Worm (Caenorhabditis elegans) whole organism, L1 larva: ENCODE data around the gene ZC518.8.

Experiments
- C34B4.2 ChIP-seq: sonication (generic microtip); optimal IDR thresholded peaks from 2 replicates; lab custom pipeline; 2017; ENCODE audit warnings: mild to moderate bottlenecking, missing genetic modification characterization, missing compliant biosample characterization
- F16B12.6 ChIP-seq: fragments of 150-350 bp; optimal IDR thresholded peaks from 2 replicates; lab custom pipeline; 2014; ENCODE audit warnings: missing biosample characterization, missing genetic modification characterization
- ama-1 ChIP-seq: fragments of 150-350 bp; optimal IDR thresholded peaks from 2 replicates; lab custom pipeline; 2014
- blmp-1 ChIP-seq: fragments of 150-350 bp; optimal IDR thresholded peaks from 2 replicates; lab custom pipeline; 2014; ENCODE audit warnings: missing biosample characterization, missing genetic modification characterization
- ceh-8 ChIP-seq: fragments of 200-800 bp; sonication (Bioruptor generic); optimal IDR thresholded peaks from 2 replicates; lab custom pipeline; 2018; ENCODE audit warnings: mild to moderate bottlenecking, missing genetic modification characterization, moderate library complexity, missing compliant biosample characterization
- ceh-90 ChIP-seq: sonication (generic microtip); optimal IDR thresholded peaks from 2 replicates; lab custom pipeline; 2016; ENCODE audit warnings: missing genetic modification characterization, missing compliant biosample characterization
- dpl-1 ChIP-seq, 3 experiments: fragments of 150-350 bp in 2 of 3; sonication (generic microtip) in 1 of 3; optimal IDR thresholded peaks; 2 replicates each; lab custom pipeline; 2014 to 2017; ENCODE audit warnings: missing biosample characterization in 3 of 3, missing genetic modification characterization in 3 of 3, missing genetic modification reagents in 3 of 3
- efl-1 ChIP-seq, 4 experiments: fragments of 150-350 bp; optimal IDR thresholded peaks in 3 of 4; peaks in 1 of 4; 1 replicate in 1 of 4; 2 replicates in 3 of 4; lab custom pipeline; 2014; ENCODE audit warnings: missing biosample characterization in 2 of 4, missing genetic modification characterization in 2 of 4, missing genetic modification reagents in 2 of 4
- egl-27 ChIP-seq, 2 experiments: fragments of 150-350 bp in 1 of 2; sonication (generic microtip); optimal IDR thresholded peaks; 3 replicates each; lab custom pipeline; 2017 to 2018; ENCODE audit warnings: missing biosample characterization in 2 of 2, missing genetic modification characterization in 2 of 2, missing genetic modification reagents in 2 of 2
- elt-2 ChIP-seq: sonication (generic microtip); optimal IDR thresholded peaks from 2 replicates; lab custom pipeline; 2016; ENCODE audit warnings: missing genetic modification characterization, mild to moderate bottlenecking, inconsistent platforms, missing compliant biosample characterization, missing genetic modification reagents
- elt-3 ChIP-seq, 6 experiments: fragments of 150-350 bp in 1 of 6; sonication (generic microtip); optimal IDR thresholded peaks; 2 replicates each; lab custom pipeline; 2017 to 2018; ENCODE audit warnings: missing biosample characterization in 6 of 6, missing genetic modification characterization in 6 of 6, inconsistent platforms in 1 of 6
- ets-5 ChIP-seq: fragments of 200-800 bp; sonication (Bioruptor generic); IDR thresholded peaks from 2 replicates; pipeline ENCODE4 v1.3.6; 2022; ENCODE audit warnings: missing genetic modification characterization, missing compliant biosample characterization
- fkh-4 ChIP-seq: sonication (generic microtip); optimal IDR thresholded peaks from 2 replicates; lab custom pipeline; 2016; ENCODE audit warnings: missing compliant biosample characterization, missing genetic modification characterization, borderline replicate concordance
- fos-1 ChIP-seq: fragments of 150-350 bp; optimal IDR thresholded peaks from 2 replicates; lab custom pipeline; 2014; ENCODE audit warnings: missing biosample characterization, missing genetic modification characterization
- hlh-17 ChIP-seq: fragments of 200-800 bp; sonication (Bioruptor generic); optimal IDR thresholded peaks from 2 replicates; lab custom pipeline; 2018; ENCODE audit warnings: missing genetic modification characterization, mild to moderate bottlenecking, missing compliant biosample characterization, moderate library complexity, borderline replicate concordance
- hlh-4 ChIP-seq: sonication (generic microtip); optimal IDR thresholded peaks from 2 replicates; lab custom pipeline; 2016; ENCODE audit warnings: mild to moderate bottlenecking, missing genetic modification characterization, missing compliant biosample characterization
- lin-14 ChIP-seq: fragments of 200-800 bp; sonication (Bioruptor generic); optimal IDR thresholded peaks from 2 replicates; lab custom pipeline; 2018; ENCODE audit warnings: mild to moderate bottlenecking, missing genetic modification characterization, moderate library complexity, missing compliant biosample characterization
- lin-15B ChIP-seq: fragments of 150-350 bp; sonication (generic microtip); optimal IDR thresholded peaks from 3 replicates; lab custom pipeline; 2014; ENCODE audit warnings: missing biosample characterization, missing genetic modification characterization
- lin-35 ChIP-seq, 2 experiments: fragments of 150-350 bp; optimal IDR thresholded peaks; 2 replicates each; lab custom pipeline; 2014; ENCODE audit warnings: missing biosample characterization in 2 of 2, missing genetic modification characterization in 2 of 2, missing genetic modification reagents in 2 of 2
- lsy-2 ChIP-seq, 2 experiments: fragments of 150-350 bp; optimal IDR thresholded peaks; 2 replicates each; lab custom pipeline; 2014; ENCODE audit warnings: missing biosample characterization in 2 of 2, missing genetic modification characterization in 2 of 2
- mab-9 ChIP-seq: fragments of 200-800 bp; sonication (Bioruptor generic); IDR thresholded peaks from 2 replicates; pipeline ENCODE4 v1.3.6; 2022; ENCODE audit warnings: missing genetic modification reagents, missing genetic modification characterization, missing compliant biosample characterization
- mep-1 ChIP-seq: fragments of 150-350 bp; optimal IDR thresholded peaks from 2 replicates; lab custom pipeline; 2014; ENCODE audit warnings: missing biosample characterization, missing genetic modification characterization
- nhr-11 ChIP-seq: fragments of 150-350 bp; optimal IDR thresholded peaks from 2 replicates; lab custom pipeline; 2014; ENCODE audit warnings: missing biosample characterization, missing genetic modification characterization
- nhr-12 ChIP-seq: sonication (generic microtip); optimal IDR thresholded peaks from 2 replicates; lab custom pipeline; 2017; ENCODE audit warnings: missing biosample characterization, missing genetic modification characterization
- nhr-19 ChIP-seq: fragments of 200-800 bp; sonication (Bioruptor generic); conservative IDR thresholded peaks from 2 replicates; pipeline ENCODE4 v1.3.6; 2022; ENCODE audit warnings: missing genetic modification characterization, missing compliant biosample characterization
- nhr-20 ChIP-seq: sonication (generic microtip); optimal IDR thresholded peaks from 2 replicates; lab custom pipeline; 2016; ENCODE audit warnings: mild to moderate bottlenecking, missing genetic modification characterization, missing compliant biosample characterization
- nhr-237 ChIP-seq: fragments of 150-350 bp; optimal IDR thresholded peaks from 2 replicates; lab custom pipeline; 2014; ENCODE audit warnings: missing biosample characterization, missing genetic modification characterization
- nhr-47 ChIP-seq: sonication (generic microtip); optimal IDR thresholded peaks from 2 replicates; lab custom pipeline; 2016; ENCODE audit warnings: mild to moderate bottlenecking, missing genetic modification characterization, moderate library complexity, missing compliant biosample characterization
- nhr-71 ChIP-seq: sonication (generic microtip); optimal IDR thresholded peaks from 2 replicates; lab custom pipeline; 2016; ENCODE audit warnings: mild to moderate bottlenecking, missing genetic modification characterization, moderate library complexity, missing compliant biosample characterization
- nhr-76 ChIP-seq: sonication (generic microtip); optimal IDR thresholded peaks from 2 replicates; lab custom pipeline; 2017; ENCODE audit warnings: missing biosample characterization, missing genetic modification characterization
- nhr-84 ChIP-seq: sonication (generic microtip); optimal IDR thresholded peaks from 2 replicates; lab custom pipeline; 2017; ENCODE audit warnings: missing biosample characterization, missing genetic modification characterization
- nhr-90 ChIP-seq: sonication (generic microtip); optimal IDR thresholded peaks from 2 replicates; lab custom pipeline; 2016; ENCODE audit warnings: mild to moderate bottlenecking, missing genetic modification characterization, missing compliant biosample characterization; ENCODE audit not compliant: poor library complexity
- rnt-1 ChIP-seq: sonication (generic microtip); optimal IDR thresholded peaks from 2 replicates; lab custom pipeline; 2016; ENCODE audit warnings: mild to moderate bottlenecking, missing genetic modification characterization, moderate library complexity, missing compliant biosample characterization
- snu-23 ChIP-seq: sonication (generic microtip); optimal IDR thresholded peaks from 2 replicates; lab custom pipeline; 2016; ENCODE audit warnings: missing genetic modification characterization, missing compliant biosample characterization
- swsn-7 ChIP-seq: sonication (generic microtip); optimal IDR thresholded peaks from 2 replicates; lab custom pipeline; 2016; ENCODE audit warnings: missing genetic modification characterization, missing compliant biosample characterization
- tbx-2 ChIP-seq: sonication (generic microtip); optimal IDR thresholded peaks from 2 replicates; lab custom pipeline; 2016; ENCODE audit warnings: missing genetic modification characterization, missing compliant biosample characterization
- xbp-1 ChIP-seq: sonication (generic microtip); optimal IDR thresholded peaks from 2 replicates; lab custom pipeline; 2016; ENCODE audit warnings: missing genetic modification characterization, missing compliant biosample characterization
- zip-4 ChIP-seq: fragments of 200-800 bp; sonication (Bioruptor generic); optimal IDR thresholded peaks from 2 replicates; lab custom pipeline; 2018; ENCODE audit warnings: mild to moderate bottlenecking, missing genetic modification characterization, moderate library complexity, missing compliant biosample characterization
- ztf-11 ChIP-seq, 2 experiments: sonication (generic microtip); optimal IDR thresholded peaks; 2 replicates each; lab custom pipeline; 2016 to 2017; ENCODE audit warnings: missing genetic modification characterization in 2 of 2, missing biosample characterization in 1 of 2, missing compliant biosample characterization in 1 of 2
- ztf-4 ChIP-seq: fragments of 150-350 bp; optimal IDR thresholded peaks from 2 replicates; lab custom pipeline; 2014; ENCODE audit warnings: missing biosample characterization, missing genetic modification characterization

ZC518.8 gene

ce11 chrIV:12335248-12335647, 26.5 kb downstream of the ZC518.8 start (continued):
- no peak for TF ChIP-seq ceh-90 (tag; lab: Kevin White, UChicago)

ce11 chrIV:12334708-12335107, 27.0 kb downstream of the ZC518.8 start:
- TF ChIP-seq mab-9 (GFP tag; lab: Robert Waterston, UW), result no peak
- no peak for TF ChIP-seq ama-1
- TF ChIP-seq nhr-84 (tag; lab: Kevin White, UChicago), result no peak
- TF ChIP-seq efl-1 (optimal IDR thresholded peaks at IDR 0.05; lab: Kevin White, UChicago), result peak; percentile 73 to 81
- peak; percentile 84 to 98 for TF ChIP-seq efl-1 (GFP tag; optimal IDR thresholded peaks at IDR 0.05 in 1 of 2; lab: Kevin White, UChicago)
- TF ChIP-seq zip-4, result no peak
- no peak for TF ChIP-seq elt-3 (tag; optimal IDR thresholded peaks at IDR 0.05; lab: Kevin White, UChicago)
- peak; percentile 80 for TF ChIP-seq F16B12.6 (tag; lab: Kevin White, UChicago)
- TF ChIP-seq rnt-1 (tag; lab: Kevin White, UChicago), result peak; percentile 26
- TF ChIP-seq hlh-17 (GFP tag; lab: Kevin White, UChicago), result no peak
- peak; percentile 21 for TF ChIP-seq nhr-71 (tag; lab: Kevin White, UChicago)
- TF ChIP-seq nhr-90, result no peak
- peak; percentile 73 to 86 (median 85) for TF ChIP-seq dpl-1 (GFP tag; optimal IDR thresholded peaks at IDR 0.05; lab: Kevin White, UChicago)
- no peak for TF ChIP-seq snu-23 (GFP tag; lab: Kevin White, UChicago)
- no peak for TF ChIP-seq ceh-8 (GFP tag; lab: Kevin White, UChicago)
- TF ChIP-seq nhr-76, result no peak
- peak; percentile 25 to 43 for TF ChIP-seq lsy-2 (tag; optimal IDR thresholded peaks at IDR 0.05; lab: Kevin White, UChicago)
- no peak for TF ChIP-seq nhr-237 (tag; lab: Kevin White, UChicago)
- TF ChIP-seq ztf-11 (tag; optimal IDR thresholded peaks at IDR 0.05; lab: Kevin White, UChicago), result no peak
- TF ChIP-seq nhr-47 (tag; lab: Kevin White, UChicago), result peak; percentile 24
- no peak for TF ChIP-seq egl-27 (tag; optimal IDR thresholded peaks at IDR 0.05; lab: Kevin White, UChicago)
- peak; percentile 3 for TF ChIP-seq swsn-7 (tag; lab: Kevin White, UChicago)
- peak; percentile 19 for TF ChIP-seq mep-1 (tag; lab: Kevin White, UChicago)
- peak; percentile 74 to 82 for TF ChIP-seq lin-35 (GFP tag; optimal IDR thresholded peaks at IDR 0.05; lab: Kevin White, UChicago)
- no peak for TF ChIP-seq nhr-20 (tag; lab: Kevin White, UChicago)

DNA sequence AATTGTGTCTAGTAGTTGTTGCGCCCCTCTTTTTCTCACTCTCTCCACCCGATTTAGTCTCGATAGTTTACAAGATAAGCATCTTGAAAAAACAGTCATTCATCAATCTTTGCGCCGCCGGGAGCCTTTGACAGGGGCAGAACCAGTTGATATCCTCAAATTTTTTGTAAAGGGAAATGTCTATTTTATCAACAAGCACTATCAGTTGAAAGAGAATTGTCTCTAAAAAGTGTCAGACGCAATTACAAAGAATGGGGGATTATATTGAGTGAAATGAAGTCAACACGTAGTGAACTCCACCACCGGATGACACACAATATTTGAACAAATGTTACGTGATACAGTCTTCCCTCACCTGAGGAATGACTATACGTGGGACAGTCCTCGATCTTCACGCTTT, 27.6 kb downstream of the ZC518.8 start:
- TF ChIP-seq ets-5 (GFP tag; lab: Robert Waterston, UW) (no peak), lin-15B (tag; lab: Kevin White, UChicago) (no peak), nhr-12 (tag; lab: Kevin White, UChicago) (no peak), nhr-11 (tag; lab: Kevin White, UChicago) (no peak), fkh-4 (tag; lab: Kevin White, UChicago) (no peak), efl-1 (optimal IDR thresholded peaks at IDR 0.05; lab: Kevin White, UChicago) (no peak), efl-1 (GFP tag; optimal IDR thresholded peaks at IDR 0.05 in 1 of 2; lab: Kevin White, UChicago) (peak in 1 of 2 experiments; percentile 90), blmp-1 (tag; lab: Kevin White, UChicago) (peak; percentile 12), nhr-19 (GFP tag; lab: Robert Waterston, UW) (no peak), lin-14 (GFP tag; lab: Kevin White, UChicago) (peak; percentile 16), ztf-4 (tag; lab: Kevin White, UChicago) (no peak), hlh-4 (no peak), ztf-11 (tag; optimal IDR thresholded peaks at IDR 0.05; lab: Kevin White, UChicago) (no peak), C34B4.2 (tag; lab: Kevin White, UChicago) (no peak), nhr-84 (tag; lab: Kevin White, UChicago) (no peak), fos-1 (tag; lab: Kevin White, UChicago) (no peak), xbp-1 (tag; lab: Kevin White, UChicago) (no peak), elt-2 (no peak), tbx-2 (no peak)
